Fruit fly (Drosophila melanogaster): Measurements from ENCODE around the gene Chsy.

The Chsy gene

DNA sequence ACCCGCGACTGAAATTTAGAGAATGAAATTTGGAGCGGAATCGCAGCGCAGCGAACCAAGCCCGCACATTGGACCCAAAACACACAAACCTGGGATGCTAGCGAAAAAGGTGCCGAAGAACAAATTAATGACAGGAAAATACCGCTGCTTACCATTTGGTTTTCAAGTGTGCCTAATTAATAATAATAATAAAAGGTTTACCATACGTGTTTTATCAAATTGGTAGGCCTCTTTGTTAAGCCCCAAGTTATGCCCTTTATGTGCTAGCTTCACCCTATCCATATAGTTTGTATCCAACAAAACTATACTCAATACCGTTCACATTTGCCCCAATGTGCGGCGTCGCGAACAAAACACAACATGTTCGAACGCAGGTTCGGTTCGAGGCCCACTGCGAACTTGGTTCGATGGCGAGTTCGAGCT is 39.1 kb downstream of the Chsy start, which contains the start of gene Ac13E (continued):
- TF ChIP-seq MTF-1 (GFP tag; optimal IDR thresholded peaks at IDR 0.05; ENCODE audit: borderline replicate concordance), result peak; percentile 57
- TF ChIP-seq CG9609 (GFP tag; optimal IDR thresholded peaks at IDR 0.05), result peak; percentile 68
- peak; percentile 86 for TF ChIP-seq CG14441 (GFP tag; IDR thresholded peaks at IDR 0.05)
- TF ChIP-seq dm (GFP tag; optimal IDR thresholded peaks at IDR 0.05), result peak; percentile 70
- TF ChIP-seq ara (GFP tag; IDR thresholded peaks at IDR 0.05), result peak; percentile 84
- peak; percentile 93 for TF ChIP-seq CG6689 (GFP tag; IDR thresholded peaks at IDR 0.05)
- TF ChIP-seq CG4854 (GFP tag; optimal IDR thresholded peaks at IDR 0.05), result peak; percentile 78
- peak; percentile 51 for TF ChIP-seq fd102C (GFP tag; optimal IDR thresholded peaks at IDR 0.05)
- TF ChIP-seq mirr (GFP tag; optimal IDR thresholded peaks at IDR 0.05), result peak; percentile 68
- peak; percentile 43 for TF ChIP-seq NK7.1 (GFP tag; optimal IDR thresholded peaks at IDR 0.05)
- peak; percentile 70 for TF ChIP-seq CG14667 (GFP tag; IDR thresholded peaks at IDR 0.05)
- peak; percentile 71 for TF ChIP-seq CG8089 (GFP tag; optimal IDR thresholded peaks at IDR 0.05)
- peak; percentile 52; the same call in 1 of the 2 replicates for TF ChIP-seq ham (GFP tag; IDR thresholded peaks at IDR 0.05)
- peak; percentile 83 for TF ChIP-seq E2f1 (GFP tag; IDR thresholded peaks at IDR 0.05)
- TF ChIP-seq Fer3 (tag; optimal IDR thresholded peaks at IDR 0.05), result peak; percentile 85
- TF ChIP-seq CG12236 (GFP tag; optimal IDR thresholded peaks at IDR 0.05), result peak; percentile 57
- peak; percentile 30 for TF ChIP-seq Ravus (GFP tag; IDR thresholded peaks at IDR 0.05)
- 0 out of 4 replicates have a peak, but pooled peaks have one; percentile 22 for TF ChIP-seq chinmo (GFP tag; IDR thresholded peaks at IDR 0.05; ENCODE audit: partially characterized antibody)
- peak; percentile 55; the same call in 1 of the 2 replicates for TF ChIP-seq ro (GFP tag; IDR thresholded peaks at IDR 0.05)
- TF ChIP-seq CG3163 (GFP tag; optimal IDR thresholded peaks at IDR 0.05), result peak; percentile 52
- TF ChIP-seq wor (GFP tag; IDR thresholded peaks at IDR 0.05), result peak; percentile 83
- peak; percentile 79 for TF ChIP-seq CG10462 (GFP tag; optimal IDR thresholded peaks at IDR 0.05)
- peak; percentile 83 for TF ChIP-seq Optix (GFP tag; IDR thresholded peaks at IDR 0.05)
- TF ChIP-seq Taf1 (GFP tag; IDR thresholded peaks at IDR 0.05), result peak; percentile 70; the same call in 1 of the 2 replicates
- peak; percentile 82 for TF ChIP-seq Mrtf (GFP tag; IDR thresholded peaks at IDR 0.05)
- TF ChIP-seq CG12104 (GFP tag; optimal IDR thresholded peaks at IDR 0.05), result peak; percentile 88
- TF ChIP-seq CG8924 (tag; optimal IDR thresholded peaks at IDR 0.05), result peak; percentile 91
- peak; percentile 80 to 91 for TF ChIP-seq dpn (GFP tag; optimal IDR thresholded peaks at IDR 0.05)
- peak; percentile 15; the same call in 1 of the 2 replicates for TF ChIP-seq bbx (GFP tag; IDR thresholded peaks at IDR 0.05; ENCODE audit: partially characterized antibody)
- TF ChIP-seq en (GFP tag; optimal IDR thresholded peaks at IDR 0.05), result peak; percentile 10
- TF ChIP-seq CG14014 (GFP tag; IDR thresholded peaks at IDR 0.05), result peak; percentile 92
- peak; percentile 56 to 85 for TF ChIP-seq chif (GFP tag; optimal IDR thresholded peaks at IDR 0.05)
- peak; percentile 85 for TF ChIP-seq HLH54F (GFP tag; optimal IDR thresholded peaks at IDR 0.05)
- TF ChIP-seq Myb (GFP tag; optimal IDR thresholded peaks at IDR 0.05), result peak; percentile 57
- no peak for TF ChIP-seq fru (optimal IDR thresholded peaks at IDR 0.05)
- TF ChIP-seq disco-r (GFP tag; optimal IDR thresholded peaks at IDR 0.05), result peak; percentile 70
- peak; percentile 73 for TF ChIP-seq pum (GFP tag; optimal IDR thresholded peaks at IDR 0.05)
- peak; percentile 87 for TF ChIP-seq CG8359 (GFP tag; optimal IDR thresholded peaks at IDR 0.05; ENCODE audit: borderline replicate concordance)
- TF ChIP-seq gro (GFP tag; optimal IDR thresholded peaks at IDR 0.05), result peak; percentile 83
- peak; percentile 92 for TF ChIP-seq CG2120 (GFP tag; optimal IDR thresholded peaks at IDR 0.05)
- TF ChIP-seq CG9437 (GFP tag; optimal IDR thresholded peaks at IDR 0.05), result peak; percentile 79
- peak; percentile 15 for TF ChIP-seq sima (GFP tag; optimal IDR thresholded peaks at IDR 0.05)
- peak; percentile 90 for TF ChIP-seq CG9932 (GFP tag; IDR thresholded peaks at IDR 0.05)
- no peak; the same call in 2 of the 3 replicates for TF ChIP-seq sr (GFP tag; IDR thresholded peaks at IDR 0.05)
- TF ChIP-seq CG6813 (GFP tag; optimal IDR thresholded peaks at IDR 0.05), result peak; percentile 88
- TF ChIP-seq CG7271 (tag; optimal IDR thresholded peaks at IDR 0.05), result peak; percentile 43
- TF ChIP-seq CG10431 (GFP tag; optimal IDR thresholded peaks at IDR 0.05), result peak; percentile 71
- TF ChIP-seq CG1602 (GFP tag; optimal IDR thresholded peaks at IDR 0.05), result peak; percentile 85
- peak; percentile 87 for TF ChIP-seq CG32532 (GFP tag; IDR thresholded peaks at IDR 0.05)
- peak; percentile 78 for TF ChIP-seq NFAT (GFP tag; IDR thresholded peaks at IDR 0.05)
- peak; percentile 75 for TF ChIP-seq CG17328 (GFP tag; IDR thresholded peaks at IDR 0.05)
- peak; percentile 73 for TF ChIP-seq Camta (GFP tag; optimal IDR thresholded peaks at IDR 0.05)

Measured in whole organism, embryonic.